Worm (Caenorhabditis elegans) whole organism, L4 larva: ENCODE measurements around the gene K01G5.10.

Experiments used
- D1046.2 ChIP-seq: fragments of 200-800 bp; sonication (Bioruptor generic); IDR thresholded peaks from 2 replicates; pipeline ENCODE4 v1.3.6; 2022; ENCODE audit warnings: missing genetic modification characterization, missing compliant biosample characterization
- F10B5.3 ChIP-seq: sonication (generic microtip); optimal IDR thresholded peaks from 2 replicates; lab custom pipeline; 2016; ENCODE audit warnings: mild to moderate bottlenecking, missing genetic modification characterization, missing compliant biosample characterization
- F49E8.2 ChIP-seq: sonication (generic microtip); optimal IDR thresholded peaks from 2 replicates; lab custom pipeline; 2016; ENCODE audit warnings: missing compliant biosample characterization, mild to moderate bottlenecking, missing genetic modification characterization, borderline replicate concordance
- T26A8.4 ChIP-seq: fragments of 200-800 bp; sonication (Bioruptor generic); IDR thresholded peaks from 2 replicates; pipeline ENCODE4 v1.3.6; 2022; ENCODE audit warnings: missing genetic modification characterization, missing compliant biosample characterization
- Y105C5A.15 ChIP-seq: fragments of 200-800 bp; sonication (Bioruptor generic); IDR thresholded peaks from 2 replicates; pipeline ENCODE4 v1.3.6; 2022; ENCODE audit warnings: missing genetic modification characterization, missing compliant biosample characterization
- Y48G9A.11 ChIP-seq: fragments of 200-800 bp; sonication (Bioruptor generic); IDR thresholded peaks from 2 replicates; pipeline ENCODE4 v1.3.6; 2022; ENCODE audit warnings: missing genetic modification reagents, missing genetic modification characterization, missing compliant biosample characterization
- Y5F2A.4 ChIP-seq: fragments of 200-800 bp; sonication (Bioruptor generic); optimal IDR thresholded peaks from 2 replicates; lab custom pipeline; 2018; ENCODE audit warnings: mild to moderate bottlenecking, missing genetic modification characterization, missing compliant biosample characterization
- Y75B8A.6 ChIP-seq: fragments of 200-800 bp; sonication (Bioruptor generic); IDR thresholded peaks from 2 replicates; pipeline ENCODE4 v1.3.6; 2022; ENCODE audit warnings: missing genetic modification reagents, missing genetic modification characterization, missing compliant biosample characterization
- ZK337.2 ChIP-seq: fragments of 200-800 bp; sonication (Bioruptor generic); IDR thresholded peaks from 2 replicates; pipeline ENCODE4 v1.3.6; 2022; ENCODE audit warnings: missing genetic modification reagents, missing genetic modification characterization, missing compliant biosample characterization
- ama-1 ChIP-seq: fragments of 150-350 bp; optimal IDR thresholded peaks from 2 replicates; lab custom pipeline; 2014; ENCODE audit warnings: inconsistent platforms, mixed read lengths
- arid-1 ChIP-seq: fragments of 200-800 bp; sonication (Bioruptor generic); conservative IDR thresholded peaks from 2 replicates; pipeline ENCODE4 v1.3.6; 2022; ENCODE audit warnings: missing genetic modification reagents, missing genetic modification characterization, missing compliant biosample characterization
- ceh-20 ChIP-seq: fragments of 200-800 bp; sonication (Bioruptor generic); IDR thresholded peaks from 2 replicates; pipeline ENCODE4 v1.3.6; 2022; ENCODE audit warnings: missing genetic modification reagents, missing genetic modification characterization, missing compliant biosample characterization
- ceh-28 ChIP-seq: fragments of 150-350 bp; optimal IDR thresholded peaks from 2 replicates; lab custom pipeline; 2014; ENCODE audit warnings: missing biosample characterization, missing genetic modification reagents, missing genetic modification characterization
- ceh-82 ChIP-seq: sonication (generic microtip); optimal IDR thresholded peaks from 2 replicates; lab custom pipeline; 2017; ENCODE audit warnings: missing biosample characterization, missing genetic modification characterization
- ces-1 ChIP-seq: fragments of 150-350 bp; sonication (generic microtip); optimal IDR thresholded peaks from 4 replicates; lab custom pipeline; 2014; ENCODE audit warnings: missing biosample characterization, missing genetic modification reagents, missing genetic modification characterization
- ctbp-1 ChIP-seq: fragments of 200-800 bp; sonication (Bioruptor generic); IDR thresholded peaks from 2 replicates; pipeline ENCODE4 v1.3.6; 2022; ENCODE audit warnings: missing genetic modification reagents, missing genetic modification characterization, missing compliant biosample characterization
- daf-19 ChIP-seq: fragments of 200-800 bp; sonication (Bioruptor generic); conservative IDR thresholded peaks from 2 replicates; pipeline ENCODE4 v1.3.6; 2022; ENCODE audit warnings: missing genetic modification characterization, missing compliant biosample characterization
- daf-8 ChIP-seq: fragments of 200-800 bp; sonication (Bioruptor generic); IDR thresholded peaks from 2 replicates; pipeline ENCODE4 v1.3.6; 2022; ENCODE audit warnings: missing genetic modification characterization, missing compliant biosample characterization
- dmd-6 ChIP-seq: fragments of 200-800 bp; sonication (Bioruptor generic); IDR thresholded peaks from 2 replicates; pipeline ENCODE4 v1.3.6; 2022; ENCODE audit warnings: missing genetic modification reagents, missing genetic modification characterization, missing compliant biosample characterization
- dpl-1 ChIP-seq: fragments of 150-350 bp; optimal IDR thresholded peaks from 2 replicates; lab custom pipeline; 2014; ENCODE audit warnings: missing biosample characterization, missing genetic modification reagents, missing genetic modification characterization
- dve-1 ChIP-seq: sonication (generic microtip); optimal IDR thresholded peaks from 2 replicates; lab custom pipeline; 2017; ENCODE audit warnings: antibody characterized with exemption, mild to moderate bottlenecking, missing genetic modification characterization, missing compliant biosample characterization; ENCODE audit not compliant: insufficient read depth
- egl-43 ChIP-seq: fragments of 200-800 bp; sonication (Bioruptor generic); IDR thresholded peaks from 2 replicates; pipeline ENCODE4 v1.3.6; 2022; ENCODE audit warnings: missing genetic modification reagents, missing genetic modification characterization, missing compliant biosample characterization
- hif-1 ChIP-seq, 2 experiments: sonication (generic microtip); optimal IDR thresholded peaks; 2 replicates each; lab custom pipeline; 2016 to 2017; ENCODE audit warnings: missing compliant biosample characterization in 2 of 2, missing genetic modification characterization in 2 of 2, missing genetic modification reagents in 2 of 2, missing genotype in 2 of 2, mild to moderate bottlenecking in 1 of 2
- hlh-11 ChIP-seq: fragments of 200-800 bp; sonication (Bioruptor generic); optimal IDR thresholded peaks from 2 replicates; lab custom pipeline; 2018; ENCODE audit warnings: mild to moderate bottlenecking, missing genetic modification characterization, missing compliant biosample characterization
- hlh-30 ChIP-seq: sonication (generic microtip); optimal IDR thresholded peaks from 2 replicates; lab custom pipeline; 2017; ENCODE audit warnings: antibody characterized with exemption, mild to moderate bottlenecking, missing genetic modification characterization, missing compliant biosample characterization; ENCODE audit not compliant: insufficient read depth
- hmg-1.1 ChIP-seq: fragments of 200-800 bp; sonication (Bioruptor generic); IDR thresholded peaks from 2 replicates; pipeline ENCODE4 v1.3.6; 2022; ENCODE audit warnings: missing genetic modification reagents, missing genetic modification characterization, missing compliant biosample characterization
- jun-1 ChIP-seq: fragments of 150-350 bp; optimal IDR thresholded peaks from 2 replicates; lab custom pipeline; 2014; ENCODE audit warnings: missing biosample characterization, missing genetic modification reagents, missing genetic modification characterization
- lir-3 ChIP-seq: sonication (generic microtip); optimal IDR thresholded peaks from 2 replicates; lab custom pipeline; 2016; ENCODE audit warnings: mild to moderate bottlenecking, missing genetic modification characterization, missing compliant biosample characterization
- lsy-2 ChIP-seq, 2 experiments: fragments of 150-350 bp in 1 of 2; sonication (generic microtip) in 1 of 2; optimal IDR thresholded peaks; 2 replicates each; lab custom pipeline; 2014 to 2017; ENCODE audit warnings: missing biosample characterization in 2 of 2, missing genetic modification characterization in 2 of 2
- mdl-1 ChIP-seq, 2 experiments: fragments of 150-350 bp in 1 of 2; sonication (generic microtip) in 1 of 2; optimal IDR thresholded peaks; 2 replicates each; lab custom pipeline; 2014 to 2017; ENCODE audit warnings: missing biosample characterization in 2 of 2, missing genetic modification characterization in 2 of 2
- mdt-29 ChIP-seq: fragments of 200-800 bp; sonication (Bioruptor generic); IDR thresholded peaks from 2 replicates; pipeline ENCODE4 v1.3.6; 2022; ENCODE audit warnings: missing genetic modification reagents, missing genetic modification characterization, missing compliant biosample characterization
- mep-1 ChIP-seq: fragments of 150-350 bp; sonication (generic microtip); optimal IDR thresholded peaks from 3 replicates; lab custom pipeline; 2014; ENCODE audit warnings: missing biosample characterization, missing genetic modification characterization
- mes-2 ChIP-seq: sonication (generic microtip); optimal IDR thresholded peaks from 2 replicates; lab custom pipeline; 2016; ENCODE audit warnings: missing genotype, mild to moderate bottlenecking, missing genetic modification characterization, missing compliant biosample characterization; ENCODE audit not compliant: poor library complexity, severe bottlenecking
- mxl-3 ChIP-seq: fragments of 200-800 bp; sonication (Bioruptor generic); optimal IDR thresholded peaks from 2 replicates; lab custom pipeline; 2018; ENCODE audit warnings: mild to moderate bottlenecking, missing genetic modification characterization, missing compliant biosample characterization
- nhr-10 ChIP-seq: fragments of 150-350 bp; optimal IDR thresholded peaks from 2 replicates; lab custom pipeline; 2014; ENCODE audit warnings: missing biosample characterization, missing genetic modification characterization
- nhr-102 ChIP-seq: sonication (generic microtip); optimal IDR thresholded peaks from 2 replicates; lab custom pipeline; 2016; ENCODE audit warnings: mild to moderate bottlenecking, missing genetic modification characterization, moderate library complexity, missing compliant biosample characterization
- nhr-28 ChIP-seq: fragments of 150-350 bp; optimal IDR thresholded peaks from 2 replicates; lab custom pipeline; 2014; ENCODE audit warnings: missing biosample characterization, missing genetic modification characterization
- nhr-42 ChIP-seq: fragments of 200-800 bp; sonication (Bioruptor generic); IDR thresholded peaks from 2 replicates; pipeline ENCODE4 v1.3.6; 2022; ENCODE audit warnings: missing genetic modification characterization, missing compliant biosample characterization
- nhr-76 ChIP-seq: fragments of 150-350 bp; optimal IDR thresholded peaks from 2 replicates; lab custom pipeline; 2014; ENCODE audit warnings: missing biosample characterization, missing genetic modification characterization
- nhr-77 ChIP-seq: fragments of 150-350 bp; optimal IDR thresholded peaks from 2 replicates; lab custom pipeline; 2014; ENCODE audit warnings: missing biosample characterization, missing genetic modification characterization
- sdz-12 ChIP-seq: fragments of 200-800 bp; sonication (Bioruptor generic); optimal IDR thresholded peaks from 2 replicates; lab custom pipeline; 2018; ENCODE audit warnings: mild to moderate bottlenecking, missing genetic modification characterization, missing compliant biosample characterization
- skn-1 ChIP-seq: fragments of 150-350 bp; optimal IDR thresholded peaks from 2 replicates; lab custom pipeline; 2014; ENCODE audit warnings: missing biosample characterization, missing genetic modification characterization
- tag-97 ChIP-seq: fragments of 200-800 bp; sonication (Bioruptor generic); IDR thresholded peaks from 2 replicates; pipeline ENCODE4 v1.3.6; 2022; ENCODE audit warnings: missing genetic modification characterization, missing compliant biosample characterization
- tra-1 ChIP-seq: fragments of 200-800 bp; sonication (Bioruptor generic); IDR thresholded peaks from 2 replicates; pipeline ENCODE4 v1.3.6; 2022; ENCODE audit warnings: missing genetic modification reagents, missing genetic modification characterization, missing compliant biosample characterization
- unc-39 ChIP-seq: sonication (generic microtip); optimal IDR thresholded peaks from 2 replicates; lab custom pipeline; 2017; ENCODE audit warnings: missing biosample characterization, missing genetic modification characterization
- zag-1 ChIP-seq: fragments of 150-350 bp; optimal IDR thresholded peaks from 2 replicates; lab custom pipeline; 2014; ENCODE audit warnings: missing biosample characterization, missing genetic modification characterization
- zfp-3 ChIP-seq: fragments of 200-800 bp; sonication (Bioruptor generic); conservative IDR thresholded peaks from 2 replicates; pipeline ENCODE4 v1.3.6; 2022; ENCODE audit warnings: missing genetic modification reagents, missing genetic modification characterization, missing compliant biosample characterization

Gene K01G5.10

DNA sequence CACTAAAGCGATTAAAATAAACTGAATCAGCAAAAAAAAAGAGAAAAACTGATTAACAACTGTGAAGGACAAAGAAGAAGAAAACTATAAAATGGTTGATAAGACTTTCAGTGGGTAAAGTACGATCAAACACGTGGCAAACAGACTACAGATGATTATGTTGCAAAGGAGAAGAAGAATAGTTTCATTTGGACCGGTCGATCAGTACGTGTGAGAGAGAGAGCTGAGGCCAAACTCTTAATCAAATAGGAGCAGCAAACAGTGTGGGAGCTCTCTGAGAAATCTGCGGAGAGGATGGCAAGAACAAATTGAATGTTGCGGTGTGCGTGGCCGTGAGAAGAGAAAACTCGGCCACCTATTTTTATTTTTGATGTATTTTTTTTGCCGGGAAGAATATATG is 39.3 kb downstream of the K01G5.10 start (continued):
- TF ChIP-seq zfp-3 (GFP tag; lab: Robert Waterston, UW) (no peak), nhr-28 (peak; percentile 79), hlh-30 (peak; percentile 61), Y75B8A.6 (0 out of 2 replicates have a peak, but pooled peaks have one; percentile 57), Y105C5A.15 (GFP tag; lab: Robert Waterston, UW) (no peak), daf-19 (GFP tag; lab: Robert Waterston, UW) (no peak), F10B5.3 (no peak), hlh-11 (tag; lab: Kevin White, UChicago) (peak; percentile 86)

DNA sequence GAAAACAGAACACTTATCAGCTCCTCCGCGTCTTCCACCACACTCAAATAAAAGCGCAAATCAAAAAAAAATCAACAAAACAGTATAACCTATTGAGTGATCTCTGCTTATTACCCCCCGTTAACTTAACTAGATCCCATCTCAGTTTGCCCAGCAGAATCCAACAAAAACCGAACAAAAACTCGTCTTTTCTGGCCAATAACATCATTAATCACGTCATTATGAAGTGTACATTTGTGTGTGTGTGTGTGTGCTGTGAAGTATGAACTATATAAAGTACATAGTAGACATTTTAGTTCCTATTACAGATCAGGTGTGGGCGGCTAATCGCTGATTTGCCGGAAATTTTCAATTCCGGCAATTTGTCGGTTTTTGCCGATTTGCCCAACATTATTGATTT is 40.2 kb downstream of the K01G5.10 start:
- TF ChIP-seq dpl-1 (GFP tag; lab: Kevin White, UChicago) (no peak), egl-43 (GFP tag; lab: Robert Waterston, UW) (no peak), lsy-2 (tag; optimal IDR thresholded peaks at IDR 0.05; lab: Kevin White, UChicago) (peak in 1 of 2 experiments; percentile 41), hlh-11 (tag; lab: Kevin White, UChicago) (peak; percentile 27), nhr-28 (peak; percentile 88), mdt-29 (GFP tag; lab: Robert Waterston, UW) (0 out of 2 replicates have a peak, but pooled peaks have one; percentile 23), nhr-42 (GFP tag; lab: Robert Waterston, UW) (no peak)

DNA sequence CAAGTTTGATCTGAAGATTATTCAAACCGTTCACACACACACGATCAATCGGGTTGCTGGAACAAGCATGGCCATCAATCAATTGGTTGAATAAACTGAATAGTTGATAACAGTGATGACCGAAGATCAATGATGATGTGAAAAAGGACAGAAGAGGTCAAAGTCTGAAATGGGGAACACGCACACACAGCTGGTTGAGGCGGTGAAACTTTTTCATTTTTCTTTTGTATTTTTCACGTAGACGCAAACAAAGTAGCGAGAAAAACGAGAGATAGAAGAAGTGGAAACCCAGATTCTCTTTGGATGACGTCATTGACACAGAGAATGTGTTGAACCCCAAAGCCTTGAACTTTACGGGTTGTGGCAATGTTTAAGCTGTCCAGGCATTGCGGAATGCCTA is 40.8 kb downstream of the K01G5.10 start:
- TF ChIP-seq tag-97 (GFP tag; lab: Robert Waterston, UW): no peak
- TF ChIP-seq dve-1 (tag; lab: Kevin White, UChicago): peak; percentile 93
- peak; percentile 58 to 99 for TF ChIP-seq hif-1 (tag; optimal IDR thresholded peaks at IDR 0.05; lab: Kevin White, UChicago)
- TF ChIP-seq nhr-102 (tag; lab: Kevin White, UChicago): peak; percentile 38
- TF ChIP-seq ctbp-1 (GFP tag; lab: Robert Waterston, UW): peak; percentile 11; the same call in 1 of the 2 replicates
- TF ChIP-seq T26A8.4 (GFP tag; lab: Robert Waterston, UW): peak; percentile 26; the same call in 1 of the 2 replicates
- TF ChIP-seq ceh-20: peak; percentile 81
- no peak for TF ChIP-seq unc-39 (tag; lab: Kevin White, UChicago)
- no peak for TF ChIP-seq arid-1 (GFP tag; lab: Robert Waterston, UW)
- TF ChIP-seq ama-1 (lab: Kevin White, UChicago): peak; percentile 72
- no peak for TF ChIP-seq ceh-28 (tag; lab: Kevin White, UChicago)
- TF ChIP-seq ces-1 (GFP tag; lab: Kevin White, UChicago): no peak
- no peak for TF ChIP-seq jun-1
- no peak for TF ChIP-seq Y48G9A.11
- no peak for TF ChIP-seq nhr-76 (tag; lab: Kevin White, UChicago)
- TF ChIP-seq Y105C5A.15 (GFP tag; lab: Robert Waterston, UW): no peak
- TF ChIP-seq dmd-6 (GFP tag; lab: Robert Waterston, UW): peak; percentile 92
- TF ChIP-seq Y5F2A.4 (GFP tag; lab: Kevin White, UChicago): no peak
- peak; percentile 37 for TF ChIP-seq mes-2
- peak; percentile 8 for TF ChIP-seq dpl-1 (GFP tag; lab: Kevin White, UChicago)
- no peak for TF ChIP-seq Y75B8A.6
- TF ChIP-seq skn-1 (tag; lab: Kevin White, UChicago): no peak
- TF ChIP-seq mdl-1 (tag; optimal IDR thresholded peaks at IDR 0.05; lab: Kevin White, UChicago): peak; percentile 22 to 86
- peak; percentile 68 for TF ChIP-seq mep-1 (tag; lab: Kevin White, UChicago)
- TF ChIP-seq hmg-1.1 (GFP tag; lab: Robert Waterston, UW): no peak
- TF ChIP-seq zag-1: no peak
- TF ChIP-seq daf-19 (GFP tag; lab: Robert Waterston, UW): no peak
- TF ChIP-seq mxl-3 (GFP tag; lab: Kevin White, UChicago): peak; percentile 93
- TF ChIP-seq nhr-77: peak; percentile 35
- TF ChIP-seq lir-3 (tag; lab: Kevin White, UChicago): no peak
- peak; percentile 64; the same call in 1 of the 2 replicates for TF ChIP-seq tra-1 (GFP tag; lab: Robert Waterston, UW)
- no peak for TF ChIP-seq egl-43 (GFP tag; lab: Robert Waterston, UW)
- TF ChIP-seq nhr-10 (tag; lab: Kevin White, UChicago): peak; percentile 87
- TF ChIP-seq ZK337.2 (GFP tag; lab: Robert Waterston, UW): no peak
- no peak for TF ChIP-seq sdz-12
- TF ChIP-seq ceh-82 (tag; lab: Kevin White, UChicago): no peak
- TF ChIP-seq D1046.2: no peak
- no peak for TF ChIP-seq F49E8.2 (tag; lab: Kevin White, UChicago)
- no peak for TF ChIP-seq daf-8 (GFP tag; lab: Robert Waterston, UW)
